Worm (Caenorhabditis elegans) whole organism, young adult: ENCODE data around the gene C01B9.1.

Experiments
- ama-1 ChIP-seq, 3 experiments: fragments of 150-350 bp in 1 of 3; sonication (generic microtip) in 2 of 3; optimal IDR thresholded peaks; 2 replicates each; lab custom pipeline; 2014 to 2018; ENCODE audit warnings: missing biosample characterization in 2 of 3, missing genetic modification characterization in 2 of 3, missing genetic modification reagents in 2 of 3
- bed-2 ChIP-seq: fragments of 200-800 bp; sonication (Bioruptor generic); IDR thresholded peaks from 2 replicates; pipeline ENCODE4 v1.3.6; 2022; ENCODE audit warnings: missing genetic modification reagents, missing genetic modification characterization, missing compliant biosample characterization
- cebp-1 ChIP-seq, 2 experiments: fragments of 200-800 bp in 1 of 2; sonication (Bioruptor generic) in 1 of 2; sonication (generic microtip) in 1 of 2; IDR thresholded peaks in 1 of 2; optimal IDR thresholded peaks in 1 of 2; 2 replicates each; pipeline versions ENCODE4 v1.3.6 to Lab custom; 2017 to 2022; ENCODE audit warnings: missing compliant biosample characterization in 2 of 2, missing genetic modification characterization in 2 of 2, mild to moderate bottlenecking in 1 of 2, missing genetic modification reagents in 1 of 2, moderate library complexity in 1 of 2
- ets-4 ChIP-seq: fragments of 200-800 bp; sonication (Bioruptor generic); optimal IDR thresholded peaks from 2 replicates; lab custom pipeline; 2018; ENCODE audit warnings: mild to moderate bottlenecking, missing genetic modification characterization, missing compliant biosample characterization
- lin-26 ChIP-seq: fragments of 200-800 bp; sonication (Bioruptor generic); IDR thresholded peaks from 2 replicates; pipeline ENCODE4 v1.3.6; 2022; ENCODE audit warnings: missing genetic modification reagents, missing genetic modification characterization, missing compliant biosample characterization
- madf-8 ChIP-seq: fragments of 200-800 bp; sonication (Bioruptor generic); conservative IDR thresholded peaks from 2 replicates; pipeline ENCODE4 v1.3.6; 2022; ENCODE audit warnings: missing genetic modification reagents, missing genetic modification characterization, missing compliant biosample characterization
- rec-8 ChIP-seq, 2 experiments: sonication (generic microtip); optimal IDR thresholded peaks; 2 replicates each; lab custom pipeline; 2016; ENCODE audit warnings: mild to moderate bottlenecking in 2 of 2, missing genetic modification characterization in 2 of 2, missing genetic modification reagents in 2 of 2, missing genotype in 2 of 2, missing biosample characterization in 1 of 2, missing compliant biosample characterization in 1 of 2, moderate library complexity in 1 of 2
- unc-130 ChIP-seq: sonication (generic microtip); optimal IDR thresholded peaks from 2 replicates; lab custom pipeline; 2016; ENCODE audit warnings: missing genetic modification reagents, missing genetic modification characterization, missing compliant biosample characterization

ce11 chrII:13723754-13724153 is 47.6 kb upstream of the C01B9.1 start:
- TF ChIP-seq rec-8 (tag; optimal IDR thresholded peaks at IDR 0.05; lab: Kevin White, UChicago) (no peak), madf-8 (no peak), cebp-1 (GFP tag; IDR thresholded peaks at IDR 0.05; lab: Robert Waterston, UW) (no peak), cebp-1 (tag; optimal IDR thresholded peaks at IDR 0.05; lab: Kevin White, UChicago) (peak; percentile 24), bed-2 (no peak), unc-130 (GFP tag; lab: Kevin White, UChicago) (no peak), ets-4 (GFP tag; lab: Kevin White, UChicago) (no peak), ama-1 (optimal IDR thresholded peaks at IDR 0.05; lab: Kevin White, UChicago) (no peak), ama-1 (GFP tag; optimal IDR thresholded peaks at IDR 0.05; lab: Kevin White, UChicago) (no peak), lin-26 (GFP tag; lab: Robert Waterston, UW) (no peak)
